Fruit fly (Drosophila melanogaster): ENCODE measurements around the gene Ack.

The Ack gene

dm6 chr3L:4059293-4059820 is 48.6 kb upstream of the Ack start, which contains the start of gene Ugt305A1 (continued):
- TF ChIP-seq dmrt11E (tag; optimal IDR thresholded peaks at IDR 0.05) = no peak
- TF ChIP-seq Vsx1 (GFP tag; optimal IDR thresholded peaks at IDR 0.05) = no peak
- no peak for TF ChIP-seq sug (tag; optimal IDR thresholded peaks at IDR 0.05)
- TF ChIP-seq CG8089 (GFP tag; optimal IDR thresholded peaks at IDR 0.05) = no peak
- TF ChIP-seq Hmr (GFP tag; optimal IDR thresholded peaks at IDR 0.05) = peak; percentile 22
- TF ChIP-seq unc-4 (GFP tag; IDR thresholded peaks at IDR 0.05; ENCODE audit: partially characterized antibody) = no peak
- TF ChIP-seq Gug (GFP tag; IDR thresholded peaks at IDR 0.05) = no peak
- TF ChIP-seq slou (GFP tag; optimal IDR thresholded peaks at IDR 0.05) = no peak
- no peak for TF ChIP-seq ab (GFP tag; optimal IDR thresholded peaks at IDR 0.05)
- no peak for TF ChIP-seq Atf3 (GFP tag; optimal IDR thresholded peaks at IDR 0.05)
- TF ChIP-seq grn (GFP tag; optimal IDR thresholded peaks at IDR 0.05) = peak; percentile 17
- no peak for TF ChIP-seq CG6175 (GFP tag; IDR thresholded peaks at IDR 0.05)
- TF ChIP-seq Ptx1 (GFP tag; IDR thresholded peaks at IDR 0.05) = peak; percentile 28; the same call in 1 of the 2 replicates
- no peak for TF ChIP-seq CG1647 (GFP tag; optimal IDR thresholded peaks at IDR 0.05)
- TF ChIP-seq odd (GFP tag; optimal IDR thresholded peaks at IDR 0.05) = no peak
- no peak for TF ChIP-seq kay (GFP tag; optimal IDR thresholded peaks at IDR 0.05)
- TF ChIP-seq CG2199 (GFP tag; IDR thresholded peaks at IDR 0.05) = no peak
- no peak for TF ChIP-seq CG14860 (GFP tag; IDR thresholded peaks at IDR 0.05; ENCODE audit: partially characterized antibody)
- no peak for TF ChIP-seq peb (GFP tag; IDR thresholded peaks at IDR 0.05)
- TF ChIP-seq repo (GFP tag; optimal IDR thresholded peaks at IDR 0.05) = no peak
- no peak for TF ChIP-seq CG15601 (tag; optimal IDR thresholded peaks at IDR 0.05)
- no peak for TF ChIP-seq CG9437 (GFP tag; optimal IDR thresholded peaks at IDR 0.05)
- TF ChIP-seq Hr51 (GFP tag; optimal IDR thresholded peaks at IDR 0.05) = no peak
- TF ChIP-seq Scr (GFP tag; IDR thresholded peaks at IDR 0.05; ENCODE audit: partially characterized antibody) = no peak
- no peak for TF ChIP-seq Eip74EF (GFP tag; optimal IDR thresholded peaks at IDR 0.05)
- TF ChIP-seq Dip2 (GFP tag; IDR thresholded peaks at IDR 0.05) = no peak
- no peak for TF ChIP-seq shn (GFP tag; optimal IDR thresholded peaks at IDR 0.05)
- TF ChIP-seq pum (GFP tag; optimal IDR thresholded peaks at IDR 0.05) = no peak
- peak; percentile 61 for TF ChIP-seq Ets65A (GFP tag)
- TF ChIP-seq CG14014 (GFP tag; IDR thresholded peaks at IDR 0.05) = no peak
- peak; percentile 6 for TF ChIP-seq CG34376 (GFP tag; optimal IDR thresholded peaks at IDR 0.05)
- TF ChIP-seq CG11085 (GFP tag; IDR thresholded peaks at IDR 0.05) = no peak
- peak; percentile 30 for TF ChIP-seq PHDP (tag; optimal IDR thresholded peaks at IDR 0.05)
- TF ChIP-seq CG13424 (tag; optimal IDR thresholded peaks at IDR 0.05) = no peak
- no peak for TF ChIP-seq CG5245 (GFP tag; optimal IDR thresholded peaks at IDR 0.05)
- TF ChIP-seq Nf-YB (GFP tag; optimal IDR thresholded peaks at IDR 0.05) = no peak
- TF ChIP-seq z (GFP tag; IDR thresholded peaks at IDR 0.05) = no peak
- TF ChIP-seq nerfin-2 (GFP tag; IDR thresholded peaks at IDR 0.05; ENCODE audit: partially characterized antibody) = no peak
- TF ChIP-seq CG34224 (GFP tag; IDR thresholded peaks at IDR 0.05; ENCODE audit: partially characterized antibody) = no peak
- TF ChIP-seq fd3F (GFP tag; optimal IDR thresholded peaks at IDR 0.05) = no peak
- no peak for TF ChIP-seq Lhr (GFP tag; optimal IDR thresholded peaks at IDR 0.05)
- no peak for TF ChIP-seq D (optimal IDR thresholded peaks at IDR 0.05)
- no peak for TF ChIP-seq D (GFP tag; optimal IDR thresholded peaks at IDR 0.05)
- 0 out of 3 replicates have a peak, but pooled peaks have one; percentile 19 for TF ChIP-seq dysf (GFP tag; IDR thresholded peaks at IDR 0.05)
- TF ChIP-seq stwl (tag; optimal IDR thresholded peaks at IDR 0.05) = no peak
- TF ChIP-seq CG10959 (GFP tag; IDR thresholded peaks at IDR 0.05) = no peak
- TF ChIP-seq CG16813 (GFP tag; IDR thresholded peaks at IDR 0.05; ENCODE audit: partially characterized antibody) = no peak
- no peak for TF ChIP-seq disco-r (GFP tag; optimal IDR thresholded peaks at IDR 0.05)
- TF ChIP-seq CG6654 (GFP tag; optimal IDR thresholded peaks at IDR 0.05) = no peak
- no peak for TF ChIP-seq Sin3A (optimal IDR thresholded peaks at IDR 0.05)
- peak in 1 of 2 experiments; percentile 3 for TF ChIP-seq dpn (GFP tag; optimal IDR thresholded peaks at IDR 0.05)

Measured in whole organism, embryonic.